Worm (Caenorhabditis elegans) whole organism, L3 larva: ENCODE results near the gene ect-2.

Source experiments
- elt-3 ChIP-seq, 3 experiments: fragments of 150-350 bp in 1 of 3; sonication (generic microtip) in 2 of 3; optimal IDR thresholded peaks; 2 replicates in 2 of 3; 4 replicates in 1 of 3; lab custom pipeline; 2014 to 2017; ENCODE audit warnings: missing biosample characterization in 3 of 3, missing genetic modification characterization in 3 of 3
- eor-1 ChIP-seq, 2 experiments: fragments of 150-350 bp; optimal IDR thresholded peaks; 2 replicates each; lab custom pipeline; 2014 to 2018; ENCODE audit warnings: missing biosample characterization in 2 of 2, missing genetic modification characterization in 2 of 2
- nhr-28 ChIP-seq: fragments of 150-350 bp; optimal IDR thresholded peaks from 2 replicates; lab custom pipeline; 2014; ENCODE audit warnings: missing biosample characterization, missing genetic modification characterization
- skn-1 ChIP-seq: fragments of 150-350 bp; optimal IDR thresholded peaks from 2 replicates; lab custom pipeline; 2014; ENCODE audit warnings: missing biosample characterization, missing genetic modification characterization
- unc-39 ChIP-seq: sonication (generic microtip); optimal IDR thresholded peaks from 4 replicates; lab custom pipeline; 2017; ENCODE audit warnings: missing biosample characterization, missing genetic modification characterization

DNA sequence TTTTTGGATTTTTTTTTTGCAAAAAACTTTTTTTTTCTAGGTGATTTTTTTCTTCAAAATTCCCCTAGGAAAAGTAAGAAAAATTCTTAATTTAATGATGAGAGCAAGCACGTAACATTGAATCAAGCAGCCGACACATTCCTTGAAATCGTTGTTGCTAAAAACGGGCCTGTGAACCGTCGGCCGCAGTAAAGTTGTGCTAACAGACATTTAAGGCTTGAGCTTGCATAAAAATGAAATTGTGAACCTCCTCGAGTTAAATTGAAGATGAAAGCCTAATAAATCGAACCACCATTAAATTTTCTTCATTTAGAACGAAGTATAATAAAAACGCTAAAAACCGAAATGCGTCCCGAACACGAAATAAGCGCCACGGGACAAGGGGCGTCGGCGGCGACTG lies 15.8 kb downstream of the ect-2 start:
- TF ChIP-seq eor-1 (tag; optimal IDR thresholded peaks at IDR 0.05; lab: Kevin White, UChicago) (no peak), unc-39 (tag; lab: Kevin White, UChicago) (no peak), elt-3 (tag; optimal IDR thresholded peaks at IDR 0.05; lab: Kevin White, UChicago) (no peak), skn-1 (tag; lab: Kevin White, UChicago) (no peak), nhr-28 (tag; lab: Kevin White, UChicago) (no peak)
